Fruit fly (Drosophila melanogaster) whole organism, embryonic: ENCODE measurements around the gene CG32847.

ENCODE experiments used
- lmd ChIP-seq: fragments of 200-800 bp; sonication (Bioruptor generic); IDR thresholded peaks from 2 replicates; pipeline ENCODE4 v1.3.6; 2022; ENCODE audit warnings: missing biosample characterization, missing genetic modification characterization
- zfh2 ChIP-seq: fragments of 200-800 bp; sonication (Bioruptor generic); optimal IDR thresholded peaks from 2 replicates; lab custom pipeline; 2016; ENCODE audit warnings: missing biosample characterization, missing genetic modification characterization

CG32847 gene

dm6 chr3L:15169795-15170194 is 48.4 kb downstream of the CG32847 start (continued):
- TF ChIP-seq zfh2 (GFP tag; lab: Kevin White, UChicago) = no peak
- 0 out of 2 replicates have a peak, but pooled peaks have one; percentile 14 for TF ChIP-seq lmd (GFP tag; lab: Robert Waterston, UW)
